Fruit fly (Drosophila melanogaster): ENCODE data around the gene CG16749.

CG16749 gene

dm6 chr3R:9339176-9340075 lies 7.7 kb upstream of the CG16749 start:
- TF ChIP-seq CTCF (optimal IDR thresholded peaks at IDR 0.05) (no peak), CG8478 (optimal IDR thresholded peaks at IDR 0.05) (no peak)

DNA sequence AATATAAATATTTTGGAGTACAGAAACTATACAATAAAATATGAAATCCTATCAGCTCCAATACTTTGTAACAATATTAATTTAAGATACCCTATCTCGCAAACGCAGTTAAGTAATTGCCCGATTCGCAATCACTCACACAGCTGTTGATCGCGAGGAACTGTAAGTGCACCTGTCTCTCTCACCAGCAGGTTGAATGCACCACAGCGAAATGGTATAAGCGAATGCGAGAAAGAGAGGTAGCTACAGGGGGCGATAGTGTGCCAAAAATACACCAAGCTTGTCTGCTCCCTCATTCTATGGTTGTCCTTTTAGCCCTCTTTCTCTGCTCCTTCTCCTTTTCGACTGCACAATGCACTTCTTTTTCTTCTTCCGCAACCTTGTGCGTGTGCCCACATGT lies 7.1 kb upstream of the CG16749 start:
- TF ChIP-seq CG8478 (optimal IDR thresholded peaks at IDR 0.05), result no peak
- no peak for TF ChIP-seq CTCF (optimal IDR thresholded peaks at IDR 0.05)

DNA sequence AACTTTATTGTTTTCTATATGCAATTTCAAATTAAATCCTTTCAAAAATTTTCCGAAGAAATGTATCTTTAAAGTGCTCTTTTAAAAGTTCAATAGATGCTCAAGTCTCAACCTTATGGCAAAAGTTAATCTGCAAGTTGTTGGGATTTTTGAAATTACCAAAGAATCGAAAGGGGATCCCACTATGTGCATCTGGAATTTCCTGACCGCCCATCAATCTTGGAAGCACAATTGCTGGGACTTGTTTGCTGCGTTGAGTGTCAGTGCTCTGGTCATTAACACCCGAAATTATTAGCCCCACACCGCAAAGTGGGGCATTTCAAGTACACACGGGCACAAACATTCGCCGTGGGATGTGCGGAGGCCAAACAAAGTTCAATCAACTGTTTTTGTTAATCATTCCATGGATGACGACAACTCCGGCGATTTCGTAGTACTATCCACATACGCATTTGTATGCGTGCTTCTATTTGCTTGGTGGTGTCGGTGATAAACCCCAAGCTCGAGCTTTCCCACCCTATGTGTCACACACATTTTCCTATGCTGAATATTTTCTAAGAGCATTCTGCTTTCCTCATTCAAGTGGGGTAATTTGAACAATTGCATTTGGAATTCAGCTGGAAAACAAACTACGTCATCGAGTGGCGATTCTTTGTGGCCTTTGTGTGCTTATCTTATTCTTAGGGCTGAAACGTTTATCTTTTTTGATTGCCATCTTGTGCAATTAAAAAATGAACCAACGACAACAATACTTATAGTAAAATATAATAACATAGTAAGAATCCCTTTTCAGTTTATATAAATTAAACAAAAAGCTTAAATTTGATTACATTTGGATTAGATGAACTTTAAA lies 5.9 kb upstream of the CG16749 start:
- TF ChIP-seq CG8478 (optimal IDR thresholded peaks at IDR 0.05), result no peak
- no peak for TF ChIP-seq CTCF (optimal IDR thresholded peaks at IDR 0.05)

DNA sequence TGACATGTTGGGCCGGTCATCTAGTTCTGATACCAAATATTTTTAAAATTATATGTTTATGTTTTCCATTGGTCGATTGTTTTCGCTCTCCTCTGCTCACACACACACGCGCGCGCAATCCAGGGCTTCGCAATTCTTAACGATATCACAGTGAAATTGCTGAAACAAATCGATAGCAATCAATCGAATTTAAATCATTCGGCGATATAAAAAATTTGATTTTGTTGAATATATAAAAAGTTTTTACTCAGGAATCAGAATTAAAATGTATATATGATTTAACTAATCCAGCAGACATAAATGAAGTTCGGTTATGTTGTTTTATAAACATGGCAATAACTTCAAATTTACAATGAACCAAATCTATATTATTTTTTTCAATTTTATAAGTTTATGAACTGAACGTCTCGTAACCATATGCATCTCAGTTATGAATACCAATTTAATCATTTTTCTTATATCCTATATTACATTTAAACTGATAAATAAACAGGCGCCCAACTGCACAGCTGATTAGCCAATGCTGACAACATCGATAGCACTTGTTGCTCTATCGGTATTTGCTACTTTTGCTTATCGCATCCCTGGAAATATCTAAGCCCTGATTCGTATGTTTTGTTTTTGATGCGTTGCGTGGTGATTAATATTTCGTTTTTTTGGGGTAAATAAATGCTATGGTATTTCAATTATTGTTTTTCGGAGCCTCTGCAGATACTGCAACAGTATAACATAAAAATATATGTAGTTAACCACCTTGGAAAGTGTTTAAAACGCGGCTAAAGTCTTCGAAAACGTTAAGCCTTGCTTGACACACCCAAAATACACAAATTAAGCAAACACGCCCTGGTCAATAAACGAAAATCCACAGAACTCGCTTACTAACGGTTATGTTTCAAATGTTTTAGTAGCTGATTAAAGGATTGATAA lies 3.2 kb upstream of the CG16749 start, which contains the start of the genes Aduk and pasi2:
Aduk (minus strand) TSS at position 123 of the 927 bp plus-strand sequence.
pasi2 (plus strand) TSS at position 579 of the 927 bp plus-strand sequence.
- TF ChIP-seq CTCF (optimal IDR thresholded peaks at IDR 0.05) (no peak), CG8478 (optimal IDR thresholded peaks at IDR 0.05) (no peak)

dm6 chr3R:9330231-9330630 lies 1.5 kb downstream of the CG16749 start, which contains the start of gene CG12951:
Gene CG12951, minus strand, starts transcription at chr3R:9330331.
- no peak for TF ChIP-seq CTCF (optimal IDR thresholded peaks at IDR 0.05)
- no peak for TF ChIP-seq CG8478 (optimal IDR thresholded peaks at IDR 0.05)

DNA sequence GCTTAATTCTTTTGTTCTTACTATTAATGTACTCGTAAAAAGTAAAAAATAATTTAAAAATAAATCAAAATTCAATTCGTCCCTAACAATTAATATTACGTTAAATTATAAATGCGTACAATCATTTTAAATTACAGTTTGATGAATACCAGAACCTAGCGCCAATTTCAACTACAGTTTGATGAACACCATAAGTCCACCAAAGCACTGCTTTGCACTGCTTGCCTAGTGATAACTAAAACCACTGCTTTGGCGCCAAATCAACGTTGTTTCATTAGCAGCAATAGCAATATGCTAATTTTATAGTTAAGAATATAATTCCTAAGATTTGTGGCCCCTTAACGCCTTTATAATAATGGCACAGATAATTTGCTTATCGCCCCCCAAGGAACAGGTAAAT lies 2.9 kb downstream of the CG16749 start:
- no peak for TF ChIP-seq CG8478 (optimal IDR thresholded peaks at IDR 0.05)
- peak; percentile 12 to 71 for TF ChIP-seq CTCF (optimal IDR thresholded peaks at IDR 0.05)

DNA sequence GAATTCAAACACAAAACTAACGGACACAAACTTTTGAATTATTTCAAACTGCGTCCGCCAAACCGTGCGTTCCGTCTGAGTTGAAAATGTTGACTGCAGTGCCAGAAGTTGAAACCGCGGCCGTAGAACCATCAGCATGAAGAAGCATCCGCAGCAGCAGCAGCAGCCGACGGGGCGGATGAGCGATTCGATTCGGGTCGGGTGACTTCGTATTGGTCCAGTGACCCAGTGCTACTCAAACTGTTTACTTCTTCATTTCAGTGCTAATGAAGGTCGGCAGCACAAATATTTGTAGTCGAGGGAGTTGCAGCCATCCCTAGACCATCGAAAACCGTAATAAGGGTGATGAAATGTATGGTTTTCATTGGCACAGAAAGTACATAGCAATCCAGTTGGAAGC lies 3.3 kb downstream of the CG16749 start, which contains the start of gene CG8861:
CG8861 (minus strand) TSS at position 101 of the 400 bp plus-strand sequence.
- no peak for TF ChIP-seq CTCF (optimal IDR thresholded peaks at IDR 0.05)
- TF ChIP-seq CG8478 (optimal IDR thresholded peaks at IDR 0.05), result no peak

DNA sequence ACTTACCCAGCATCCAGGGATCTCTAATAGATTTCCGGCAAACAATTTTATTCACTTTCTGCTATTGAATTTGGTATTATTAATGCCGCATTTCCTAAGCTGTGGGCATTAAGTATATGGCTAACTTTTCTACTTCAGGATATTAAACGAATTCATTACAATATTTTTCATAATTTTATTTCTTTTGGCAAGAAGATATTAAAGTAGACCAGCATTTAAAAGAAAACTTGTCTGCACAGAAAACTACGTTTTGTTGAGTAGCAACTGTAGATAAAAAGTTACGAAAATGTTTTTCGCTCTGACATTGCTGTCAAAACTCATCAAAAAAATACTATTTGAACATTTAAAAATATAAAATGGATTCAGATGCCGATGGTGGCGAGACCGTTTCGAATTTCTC lies 10.2 kb downstream of the CG16749 start, which contains the start of gene HP1e:
HP1e (plus strand) TSS at position 301 of the 400 bp plus-strand sequence.
- no peak for TF ChIP-seq CTCF (optimal IDR thresholded peaks at IDR 0.05)
- TF ChIP-seq CG8478 (optimal IDR thresholded peaks at IDR 0.05), result no peak

DNA sequence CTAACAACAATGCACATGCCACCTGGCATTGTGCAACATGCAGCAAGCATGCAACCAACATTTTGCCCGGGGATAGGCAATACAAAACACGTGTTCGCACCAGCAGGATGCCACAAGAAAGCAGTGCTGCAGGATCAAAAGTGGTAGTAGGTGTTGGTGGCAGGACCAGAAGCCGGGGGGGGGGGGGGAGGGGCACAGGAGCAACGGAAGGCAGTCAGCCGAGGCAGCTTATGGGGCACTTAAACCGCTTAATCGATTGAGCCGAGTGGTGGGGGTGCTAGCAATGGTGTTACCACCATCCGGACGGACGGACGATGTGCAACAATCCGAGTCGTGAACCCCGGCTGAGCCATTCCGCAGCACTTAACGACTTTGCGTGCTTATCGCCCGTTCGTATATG lies 34.5 kb downstream of the CG16749 start:
- TF ChIP-seq CTCF (optimal IDR thresholded peaks at IDR 0.05), result no peak
- TF ChIP-seq CG8478 (optimal IDR thresholded peaks at IDR 0.05), result no peak

DNA sequence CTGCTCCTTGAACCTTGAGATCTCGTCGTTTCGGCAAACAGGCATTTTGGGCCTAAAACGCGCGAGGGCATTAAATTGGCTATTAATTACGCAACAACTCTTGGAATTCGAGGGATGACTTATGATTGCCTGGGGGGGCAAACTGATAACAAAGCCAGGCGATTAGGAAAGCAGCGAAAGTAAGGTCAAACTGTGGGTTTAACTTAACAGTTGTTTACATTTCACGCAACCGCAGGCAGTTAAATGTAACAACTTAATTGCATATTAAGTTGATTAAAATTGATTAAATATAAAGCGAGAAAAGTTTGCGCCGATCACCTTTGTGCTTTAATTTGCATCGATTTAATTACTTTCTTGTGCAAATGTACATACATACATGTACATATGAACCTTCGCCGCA lies 44.0 kb downstream of the CG16749 start:
- TF ChIP-seq CG8478 (optimal IDR thresholded peaks at IDR 0.05), result no peak
- no peak for TF ChIP-seq CTCF (optimal IDR thresholded peaks at IDR 0.05)

Data from S2 (cell line).